Fruit fly (Drosophila melanogaster): ENCODE data around the gene CG31139.

Gene CG31139

DNA sequence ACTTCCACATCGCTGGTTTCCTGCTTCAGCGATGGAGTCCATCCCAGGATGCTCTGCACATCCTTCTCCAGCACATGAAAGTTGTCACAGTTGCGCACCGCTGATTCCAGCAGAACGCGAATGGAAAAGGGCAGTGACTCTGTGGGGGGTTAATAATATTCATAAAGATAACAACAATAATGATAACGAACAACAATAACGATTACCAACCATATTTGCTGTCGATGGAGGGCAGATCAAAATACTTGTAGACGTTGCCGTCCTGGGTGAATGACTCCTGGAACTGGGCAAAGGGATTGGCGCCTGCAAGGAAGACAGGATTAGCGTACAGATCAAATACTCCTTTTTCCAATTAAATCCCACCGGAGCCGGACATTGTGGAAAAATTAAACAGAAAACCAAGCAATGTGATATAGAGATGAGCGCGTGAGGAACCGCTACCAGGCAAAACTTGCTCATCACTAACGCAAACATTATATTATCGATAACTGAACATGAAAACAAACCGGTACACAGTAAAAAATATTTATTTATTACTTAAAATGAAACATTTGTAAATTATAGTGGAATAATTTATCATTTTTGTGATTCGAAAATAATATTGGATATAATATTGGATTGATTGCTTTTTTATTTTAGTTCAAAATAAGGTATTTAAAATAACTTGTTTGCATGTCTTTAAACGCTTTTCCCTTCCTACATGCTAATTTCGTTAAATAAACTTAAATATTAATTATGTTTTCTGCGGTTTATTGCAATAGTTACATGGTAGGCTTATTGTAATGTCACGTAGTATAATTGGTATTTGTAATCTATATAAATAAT, 24.5 kb downstream of the CG31139 start, which contains the start of gene Irp-1A:
TSS of gene Irp-1A (minus strand) at position 439 of the 825 bp plus-strand sequence.
- TF ChIP-seq CG8478 (optimal IDR thresholded peaks at IDR 0.05) (no peak), Dll (optimal IDR thresholded peaks at IDR 0.05) (no peak), psq (optimal IDR thresholded peaks at IDR 0.05) (no peak), pan (optimal IDR thresholded peaks at IDR 0.05) (no peak), usp (GFP tag; optimal IDR thresholded peaks at IDR 0.05) (no peak), EcR (GFP tag; optimal IDR thresholded peaks at IDR 0.05) (no peak)

DNA sequence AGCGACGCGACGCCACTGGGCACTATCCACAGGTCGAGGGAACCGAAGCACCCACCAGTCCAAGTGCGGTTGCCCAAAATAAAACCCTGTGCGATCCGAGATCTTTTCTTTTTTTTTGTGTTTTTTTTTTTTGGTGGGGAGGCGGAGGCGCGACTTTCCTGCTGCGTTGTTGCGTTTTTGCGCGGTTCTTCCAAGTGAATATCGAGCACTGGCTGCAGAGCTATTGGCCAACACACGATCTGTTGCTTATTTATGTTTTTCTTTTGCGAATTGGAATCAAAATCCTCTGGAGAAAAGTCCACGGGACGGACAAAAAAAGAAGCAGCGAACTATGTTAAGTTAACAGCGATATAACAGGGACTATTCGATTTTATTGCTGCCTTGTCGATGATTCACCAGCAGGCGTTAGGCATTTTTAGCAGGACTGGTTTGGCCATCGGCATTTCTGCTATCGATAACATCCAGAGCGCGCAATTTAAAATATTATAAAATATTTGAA, 28.0 kb downstream of the CG31139 start, which contains the start of gene wge:
TSS of gene wge (minus strand) at position 343 of the 499 bp plus-strand sequence.
- no peak for TF ChIP-seq CG8478 (optimal IDR thresholded peaks at IDR 0.05)
- TF ChIP-seq usp (GFP tag; optimal IDR thresholded peaks at IDR 0.05) = no peak
- no peak for TF ChIP-seq pan (optimal IDR thresholded peaks at IDR 0.05)

DNA sequence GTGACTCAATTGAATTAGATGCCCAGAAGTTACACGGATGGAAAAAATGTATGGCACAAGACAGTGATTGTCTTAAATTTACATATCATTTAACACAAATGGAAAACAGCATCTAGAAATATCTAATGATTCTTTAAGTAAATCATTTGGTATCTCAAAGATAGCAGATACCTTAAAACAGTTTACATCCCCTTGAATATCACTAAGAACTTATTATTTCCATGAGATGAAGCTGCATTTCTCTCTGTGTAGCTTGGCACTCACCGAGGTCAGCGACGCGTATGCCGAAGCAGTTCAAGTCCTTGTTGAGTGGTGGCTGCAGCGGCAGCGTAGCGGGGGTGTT, 29.3 kb downstream of the CG31139 start:
- TF ChIP-seq pan (optimal IDR thresholded peaks at IDR 0.05) = no peak
- TF ChIP-seq Dll (optimal IDR thresholded peaks at IDR 0.05) = no peak

DNA sequence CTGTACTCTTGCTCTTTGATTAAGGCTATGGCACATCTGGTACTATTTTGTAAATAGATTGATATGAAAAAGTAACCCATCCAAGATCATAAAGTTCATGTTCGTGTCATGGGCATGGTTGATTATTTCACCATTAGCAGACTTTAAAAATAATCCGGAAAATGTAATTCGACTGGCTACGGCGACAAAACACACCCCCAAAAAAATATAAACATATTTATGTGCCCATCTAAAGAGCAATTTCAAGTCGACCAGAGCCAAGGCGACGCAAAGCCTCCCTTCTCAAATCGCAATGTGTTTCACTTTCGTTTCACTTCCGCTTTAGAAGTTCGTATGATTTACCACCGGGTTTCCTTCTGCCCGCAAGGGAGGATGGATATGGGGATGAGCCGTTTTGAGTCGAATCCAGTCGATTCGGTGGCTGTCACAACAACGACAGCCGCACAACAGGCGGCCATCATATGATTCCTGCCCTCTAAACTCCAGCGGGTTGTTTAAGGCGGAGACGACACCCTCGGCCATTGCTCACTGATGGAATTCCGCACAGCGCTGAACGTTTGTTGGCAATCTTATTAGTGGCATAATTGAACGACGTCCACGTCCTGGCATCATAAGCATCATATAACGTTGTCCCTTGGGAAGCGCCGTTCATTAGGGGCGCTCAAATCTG, 29.8 kb downstream of the CG31139 start:
- no peak for TF ChIP-seq pan (optimal IDR thresholded peaks at IDR 0.05)
- no peak for TF ChIP-seq usp (GFP tag; optimal IDR thresholded peaks at IDR 0.05)
- TF ChIP-seq CG8478 (optimal IDR thresholded peaks at IDR 0.05) = no peak
- no peak for TF ChIP-seq Dll (optimal IDR thresholded peaks at IDR 0.05)
- no peak for TF ChIP-seq EcR (GFP tag; optimal IDR thresholded peaks at IDR 0.05)
- TF ChIP-seq psq (optimal IDR thresholded peaks at IDR 0.05) = no peak

DNA sequence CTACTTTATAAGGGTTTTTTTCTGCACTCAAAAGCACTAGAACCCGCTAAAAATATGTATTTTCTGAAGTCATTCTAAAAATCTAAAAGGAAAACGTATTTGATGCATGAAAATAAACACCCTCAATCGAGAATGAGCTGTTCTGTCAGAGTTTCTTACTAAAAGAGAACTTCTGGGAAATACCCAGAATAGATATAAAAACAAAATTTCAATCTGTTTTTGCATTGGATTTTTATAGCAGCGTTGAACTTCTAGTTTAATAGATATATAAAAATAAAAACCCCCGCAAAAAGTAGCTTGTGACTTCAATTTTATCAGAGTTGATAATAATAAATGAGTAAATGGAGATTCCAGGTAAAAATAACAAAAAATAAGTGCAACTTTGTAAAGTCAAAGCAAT, 30.5 kb downstream of the CG31139 start:
- TF ChIP-seq pan (optimal IDR thresholded peaks at IDR 0.05) = no peak
- no peak for TF ChIP-seq Dll (optimal IDR thresholded peaks at IDR 0.05)
- no peak for TF ChIP-seq EcR (GFP tag; optimal IDR thresholded peaks at IDR 0.05)
- TF ChIP-seq psq (optimal IDR thresholded peaks at IDR 0.05) = no peak
- no peak for TF ChIP-seq CG8478 (optimal IDR thresholded peaks at IDR 0.05)
- TF ChIP-seq usp (GFP tag; optimal IDR thresholded peaks at IDR 0.05) = no peak

DNA sequence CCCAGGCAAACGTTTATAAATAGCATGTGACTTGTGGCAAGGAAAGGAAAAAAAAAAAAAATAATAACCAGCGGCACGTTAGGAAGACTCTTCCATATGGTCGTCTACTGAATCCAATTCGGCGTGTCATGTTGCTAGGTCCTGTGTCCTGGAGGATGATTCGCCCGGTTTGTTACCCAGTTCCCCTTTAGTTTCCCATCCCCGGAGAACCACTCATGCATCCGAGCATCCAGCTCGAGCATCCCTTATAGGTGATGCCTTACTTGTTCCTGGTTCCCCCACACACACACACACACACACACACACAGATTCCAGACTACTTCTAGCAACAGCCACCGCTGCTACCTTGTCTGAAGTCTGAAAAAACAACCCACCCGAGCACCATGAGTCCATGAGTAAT, 31.0 kb downstream of the CG31139 start:
- TF ChIP-seq CG8478 (optimal IDR thresholded peaks at IDR 0.05) = no peak
- TF ChIP-seq Dll (optimal IDR thresholded peaks at IDR 0.05) = no peak
- no peak for TF ChIP-seq EcR (GFP tag; optimal IDR thresholded peaks at IDR 0.05)
- TF ChIP-seq psq (optimal IDR thresholded peaks at IDR 0.05) = no peak
- TF ChIP-seq pan (optimal IDR thresholded peaks at IDR 0.05) = no peak
- TF ChIP-seq usp (GFP tag; optimal IDR thresholded peaks at IDR 0.05) = no peak

DNA sequence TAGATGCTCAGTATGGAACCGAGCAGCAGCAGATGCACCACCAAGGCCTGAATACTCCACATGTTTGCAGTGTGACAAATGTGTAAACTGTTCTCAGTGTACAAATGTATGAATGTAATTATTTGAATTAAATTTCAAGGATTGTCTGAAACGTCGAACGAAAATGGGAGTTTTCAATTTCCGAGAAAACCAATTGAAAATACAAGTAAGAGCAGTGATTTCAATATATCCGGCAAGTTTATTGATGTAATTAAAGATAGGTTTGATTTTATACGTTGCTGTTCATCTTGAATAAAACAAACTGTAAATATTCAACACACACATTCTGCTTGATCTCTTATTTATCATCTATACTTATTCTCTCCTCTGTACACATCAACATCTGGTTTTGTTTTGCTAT, 38.2 kb downstream of the CG31139 start, which contains the start of gene CG4907:
TSS of gene CG4907 (minus strand) at position 101 of the 400 bp plus-strand sequence.
- no peak for TF ChIP-seq usp (GFP tag; optimal IDR thresholded peaks at IDR 0.05)
- no peak for TF ChIP-seq psq (optimal IDR thresholded peaks at IDR 0.05)
- TF ChIP-seq pan (optimal IDR thresholded peaks at IDR 0.05) = no peak
- TF ChIP-seq CG8478 (optimal IDR thresholded peaks at IDR 0.05) = no peak
- TF ChIP-seq Dll (optimal IDR thresholded peaks at IDR 0.05) = no peak
- TF ChIP-seq EcR (GFP tag; optimal IDR thresholded peaks at IDR 0.05) = no peak

DNA sequence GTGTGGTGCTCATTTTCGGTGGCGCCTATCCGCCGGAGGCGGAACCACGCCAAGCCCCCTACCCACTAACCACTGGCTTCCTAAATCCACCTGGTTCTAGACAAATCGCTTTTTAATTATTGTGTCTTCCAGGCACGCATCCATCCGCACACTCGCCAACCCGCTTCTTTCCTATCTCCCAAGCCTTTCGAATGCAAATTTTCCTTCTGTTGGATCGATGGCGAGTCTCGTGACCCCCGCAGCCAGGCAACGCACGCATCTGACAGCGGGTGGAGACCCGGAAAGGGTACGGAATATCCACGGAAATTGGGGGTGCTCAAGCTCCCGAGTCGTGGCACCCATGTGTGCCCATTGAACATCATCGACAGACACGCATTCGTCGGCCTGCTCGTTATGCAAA, 41.7 kb downstream of the CG31139 start, which contains the start of gene CG13842:
TSS of gene CG13842 (minus strand) at position 101 of the 400 bp plus-strand sequence.
- no peak for TF ChIP-seq Dll (optimal IDR thresholded peaks at IDR 0.05)
- TF ChIP-seq usp (GFP tag; optimal IDR thresholded peaks at IDR 0.05) = no peak

DNA sequence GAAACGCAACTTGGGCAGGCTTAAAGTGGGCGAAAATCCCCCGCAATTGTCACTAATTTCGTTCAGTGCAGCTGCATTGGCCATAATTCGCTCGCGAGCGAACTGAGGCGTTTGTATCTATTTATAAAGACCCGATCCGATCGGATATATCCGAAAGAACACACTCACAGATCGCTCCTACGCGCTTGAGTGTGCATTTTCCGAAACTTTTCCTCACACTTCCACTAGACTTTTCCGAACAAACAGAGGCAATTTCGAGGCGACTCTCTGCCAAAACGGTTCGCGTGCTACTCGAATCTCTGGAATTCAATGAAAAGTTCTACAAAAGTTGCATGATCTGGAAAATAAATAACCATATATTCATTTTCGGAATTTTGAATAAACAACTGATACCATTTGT, 47.1 kb downstream of the CG31139 start, which contains the start of the genes CG6972 and CCAP:
TSS of gene CG6972 (plus strand) at position 215 of the 400 bp plus-strand sequence.
TSS of gene CCAP (minus strand) at position 292 of the 400 bp plus-strand sequence.
- no peak for TF ChIP-seq usp (GFP tag; optimal IDR thresholded peaks at IDR 0.05)
- no peak for TF ChIP-seq EcR (GFP tag; optimal IDR thresholded peaks at IDR 0.05)
- no peak for TF ChIP-seq CG8478 (optimal IDR thresholded peaks at IDR 0.05)

DNA sequence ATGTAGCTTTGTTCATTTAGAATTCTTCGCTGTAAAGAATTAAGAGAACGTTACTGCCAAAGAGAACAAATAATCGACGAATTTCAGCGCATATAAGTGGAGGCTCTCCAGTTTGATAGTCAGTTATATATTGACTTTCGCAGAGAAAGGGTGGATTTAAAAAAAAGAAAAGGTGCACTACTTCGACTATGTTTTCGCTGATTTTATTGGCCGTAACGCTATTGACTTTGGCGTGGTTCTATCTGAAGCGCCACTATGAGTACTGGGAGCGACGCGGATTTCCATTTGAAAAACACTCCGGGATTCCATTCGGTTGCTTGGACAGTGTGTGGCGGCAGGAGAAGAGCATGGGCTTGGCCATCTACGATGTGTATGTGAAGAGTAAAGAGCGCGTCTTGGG, 50.6 kb downstream of the CG31139 start, which contains the start of gene Cyp6d4:
TSS of gene Cyp6d4 (plus strand) at position 112 of the 400 bp plus-strand sequence.
- no peak for TF ChIP-seq usp (GFP tag; optimal IDR thresholded peaks at IDR 0.05)
- TF ChIP-seq Dll (optimal IDR thresholded peaks at IDR 0.05) = no peak
- no peak for TF ChIP-seq pan (optimal IDR thresholded peaks at IDR 0.05)
- no peak for TF ChIP-seq psq (optimal IDR thresholded peaks at IDR 0.05)
- TF ChIP-seq CG8478 (optimal IDR thresholded peaks at IDR 0.05) = no peak
- no peak for TF ChIP-seq EcR (GFP tag; optimal IDR thresholded peaks at IDR 0.05)
